Worm (Caenorhabditis elegans) whole organism, L2 larva: ENCODE measurements around the gene Y44A6D.7.

ENCODE experiments used
- R02D3.7 ChIP-seq: fragments of 150-350 bp; optimal IDR thresholded peaks from 2 replicates; lab custom pipeline; 2014; ENCODE audit warnings: missing biosample characterization, missing genetic modification characterization
- ama-1 ChIP-seq: fragments of 150-350 bp; optimal IDR thresholded peaks from 2 replicates; lab custom pipeline; 2018; ENCODE audit warnings: inconsistent platforms
- elt-1 ChIP-seq: fragments of 150-350 bp; optimal IDR thresholded peaks from 2 replicates; lab custom pipeline; 2014; ENCODE audit warnings: missing biosample characterization, missing genetic modification characterization
- elt-3 ChIP-seq: sonication (generic microtip); optimal IDR thresholded peaks from 2 replicates; lab custom pipeline; 2017; ENCODE audit warnings: missing biosample characterization, missing genetic modification characterization
- lin-13 ChIP-seq: fragments of 150-350 bp; optimal IDR thresholded peaks from 2 replicates; lab custom pipeline; 2014; ENCODE audit warnings: missing biosample characterization, missing genetic modification reagents, missing genetic modification characterization
- mab-5 ChIP-seq: fragments of 150-350 bp; optimal IDR thresholded peaks from 2 replicates; lab custom pipeline; 2014; ENCODE audit warnings: missing biosample characterization, missing genetic modification characterization
- mdl-1 ChIP-seq, 2 experiments: fragments of 150-350 bp in 1 of 2; sonication (generic microtip) in 1 of 2; optimal IDR thresholded peaks; 2 replicates each; lab custom pipeline; 2017; ENCODE audit warnings: missing biosample characterization in 2 of 2, missing genetic modification characterization in 2 of 2
- nhr-10 ChIP-seq: sonication (generic microtip); optimal IDR thresholded peaks from 2 replicates; lab custom pipeline; 2017; ENCODE audit warnings: missing biosample characterization, missing genetic modification characterization
- nhr-25 ChIP-seq: fragments of 150-350 bp; sonication (generic microtip); optimal IDR thresholded peaks from 3 replicates; lab custom pipeline; 2014; ENCODE audit warnings: missing biosample characterization, missing genetic modification characterization
- snpc-4 ChIP-seq: fragments of 150-350 bp; optimal IDR thresholded peaks from 2 replicates; lab custom pipeline; 2014; ENCODE audit warnings: missing biosample characterization, missing genetic modification characterization
- unc-55 ChIP-seq: fragments of 150-350 bp; sonication (generic microtip); optimal IDR thresholded peaks from 3 replicates; lab custom pipeline; 2014; ENCODE audit warnings: missing biosample characterization, missing genetic modification reagents, missing genetic modification characterization
- unc-62 ChIP-seq: fragments of 150-350 bp; optimal IDR thresholded peaks from 2 replicates; lab custom pipeline; 2014; ENCODE audit warnings: missing biosample characterization, missing genetic modification reagents, missing genetic modification characterization
- ztf-11 ChIP-seq: sonication (generic microtip); optimal IDR thresholded peaks from 2 replicates; lab custom pipeline; 2017; ENCODE audit warnings: missing biosample characterization, missing genetic modification characterization
- ztf-4 ChIP-seq: fragments of 150-350 bp; optimal IDR thresholded peaks from 2 replicates; lab custom pipeline; 2014; ENCODE audit warnings: missing biosample characterization, missing genetic modification characterization

DNA sequence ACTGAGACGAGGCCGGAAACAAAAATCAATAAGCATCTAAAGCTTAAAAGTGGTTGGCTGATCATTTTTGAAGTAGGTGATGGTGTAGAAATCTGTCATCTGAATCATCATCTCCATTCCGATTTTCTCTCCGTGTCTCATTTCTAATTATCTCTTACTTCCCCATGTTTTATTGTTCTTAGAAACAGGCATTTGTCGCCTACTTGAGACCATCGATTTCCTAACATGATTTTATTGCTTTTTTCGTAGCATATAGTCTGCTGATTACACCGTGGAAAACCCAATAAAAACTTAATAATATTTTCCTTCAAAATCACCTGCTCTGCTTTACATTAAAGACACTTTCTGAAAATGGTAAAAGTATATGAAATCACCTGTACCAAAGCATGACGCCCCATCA, 39.3 kb upstream of the Y44A6D.7 start, which contains the start of gene F38A6.4:
- no peak for TF ChIP-seq mdl-1 (tag; optimal IDR thresholded peaks at IDR 0.05; lab: Kevin White, UChicago)
- TF ChIP-seq ztf-4 (tag; lab: Kevin White, UChicago) = no peak
- no peak for TF ChIP-seq unc-62
- TF ChIP-seq elt-1 (tag; lab: Kevin White, UChicago) = no peak
- TF ChIP-seq elt-3 = no peak
- no peak for TF ChIP-seq R02D3.7
- no peak for TF ChIP-seq ztf-11
- TF ChIP-seq snpc-4 (tag; lab: Kevin White, UChicago) = no peak
- no peak for TF ChIP-seq nhr-10 (tag; lab: Kevin White, UChicago)
- no peak for TF ChIP-seq lin-13 (GFP tag; lab: Kevin White, UChicago)
- no peak for TF ChIP-seq unc-55 (GFP tag; lab: Kevin White, UChicago)
- no peak for TF ChIP-seq mab-5
- no peak for TF ChIP-seq nhr-25
- no peak for TF ChIP-seq ama-1 (lab: Kevin White, UChicago)
